Worm (Caenorhabditis elegans): ENCODE data around the gene srz-29.

DNA sequence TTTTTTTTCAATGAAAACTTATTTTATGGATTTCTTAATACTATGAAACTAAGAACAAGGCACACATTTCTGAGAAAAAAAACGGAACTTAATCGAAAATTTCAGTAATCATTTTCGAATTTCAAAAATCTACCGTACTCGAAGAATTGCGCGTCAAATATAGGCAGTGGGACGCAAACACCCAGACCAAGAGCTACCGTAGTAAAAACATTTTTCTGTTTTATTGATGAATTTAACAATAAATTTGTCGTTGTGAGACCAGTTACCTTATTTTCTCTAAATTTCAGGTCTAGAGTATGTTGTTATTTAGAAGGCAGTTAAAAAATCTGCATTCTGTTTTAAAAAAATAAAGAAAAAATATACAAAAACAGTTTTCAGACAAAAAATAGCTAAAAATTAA is 41.9 kb upstream of the srz-29 start:
- TF ChIP-seq ztf-11 (tag; optimal IDR thresholded peaks at IDR 0.05), result no peak
- TF ChIP-seq elt-1 (tag; optimal IDR thresholded peaks at IDR 0.05), result no peak
- TF ChIP-seq fkh-2 (tag; optimal IDR thresholded peaks at IDR 0.05), result no peak
- TF ChIP-seq nhr-25 (tag; optimal IDR thresholded peaks at IDR 0.05), result no peak
- TF ChIP-seq ama-1 (optimal IDR thresholded peaks at IDR 0.05), result no peak
- no peak for TF ChIP-seq pha-4 (tag; optimal IDR thresholded peaks at IDR 0.05)
- no peak for TF ChIP-seq fos-1 (tag; optimal IDR thresholded peaks at IDR 0.05)

All from whole organism, L3 larva.